Worm (Caenorhabditis elegans): Measurements from ENCODE around the gene C54C6.4.

DNA sequence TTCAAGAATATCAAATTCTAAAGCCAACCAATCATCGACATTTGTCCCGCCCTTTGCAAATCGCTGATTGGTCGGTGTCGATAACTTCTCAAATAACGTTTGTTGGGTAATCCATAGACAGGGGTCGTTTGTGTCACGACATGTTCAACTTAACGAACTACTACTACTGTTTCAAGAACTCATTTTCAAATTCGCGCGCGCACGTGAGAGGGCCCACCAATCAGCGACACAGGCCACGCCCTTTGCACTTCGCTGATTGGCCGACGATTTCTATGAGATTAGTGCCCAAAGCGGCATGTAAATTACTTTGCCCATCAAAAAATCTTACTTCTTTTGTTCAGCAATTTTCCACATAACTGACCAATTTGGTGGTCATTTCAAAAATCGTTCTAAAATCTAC is 41.2 kb downstream of the C54C6.4 start:
- TF ChIP-seq zag-1 (tag; optimal IDR thresholded peaks at IDR 0.05), result no peak
- TF ChIP-seq sea-2 (GFP tag; optimal IDR thresholded peaks at IDR 0.05), result no peak
- no peak for TF ChIP-seq mdl-1 (tag; optimal IDR thresholded peaks at IDR 0.05)
- TF ChIP-seq nfya-1 (tag; optimal IDR thresholded peaks at IDR 0.05; ENCODE audit: insufficient read depth), result peak; percentile 75
- TF ChIP-seq fkh-10 (GFP tag; optimal IDR thresholded peaks at IDR 0.05), result no peak
- no peak for TF ChIP-seq pqm-1 (tag; optimal IDR thresholded peaks at IDR 0.05)
- TF ChIP-seq nhr-23 (tag; optimal IDR thresholded peaks at IDR 0.05), result no peak
- TF ChIP-seq elt-3 (tag; optimal IDR thresholded peaks at IDR 0.05), result no peak
- TF ChIP-seq tbx-2 (tag; optimal IDR thresholded peaks at IDR 0.05), result no peak
- TF ChIP-seq snpc-4 (tag; optimal IDR thresholded peaks at IDR 0.05), result no peak
- TF ChIP-seq nhr-77 (tag; optimal IDR thresholded peaks at IDR 0.05), result no peak
- TF ChIP-seq egl-5 (tag; optimal IDR thresholded peaks at IDR 0.05), result no peak

Data from whole organism, L3 larva.